Worm (Caenorhabditis elegans): Measurements from ENCODE around the gene adr-2.

adr-2 gene

ce11 chrIII:7184022-7184421 lies 48.7 kb downstream of the adr-2 start, which contains the start of gene yju-2 (continued):
- TF ChIP-seq dpl-1 (GFP tag; optimal IDR thresholded peaks at IDR 0.05) (peak; percentile 55), daf-19 (GFP tag; conservative IDR thresholded peaks at IDR 0.05) (no peak), egl-43 (GFP tag; IDR thresholded peaks at IDR 0.05) (no peak), jun-1 (tag; optimal IDR thresholded peaks at IDR 0.05) (no peak), hlh-30 (tag; optimal IDR thresholded peaks at IDR 0.05; ENCODE audit: insufficient read depth) (peak; percentile 64), fos-1 (tag; optimal IDR thresholded peaks at IDR 0.05) (no peak), ZK546.5 (tag; optimal IDR thresholded peaks at IDR 0.05) (no peak), nhr-76 (tag; optimal IDR thresholded peaks at IDR 0.05) (no peak), nhr-10 (tag; optimal IDR thresholded peaks at IDR 0.05) (no peak), nhr-25 (tag; optimal IDR thresholded peaks at IDR 0.05; ENCODE audit: borderline replicate concordance, insufficient read depth) (no peak), dmd-6 (GFP tag; IDR thresholded peaks at IDR 0.05) (no peak), ces-1 (GFP tag; optimal IDR thresholded peaks at IDR 0.05) (no peak), zfp-2 (tag; optimal IDR thresholded peaks at IDR 0.05) (peak; percentile 36), lin-15B (tag; optimal IDR thresholded peaks at IDR 0.05) (no peak), nhr-6 (tag; optimal IDR thresholded peaks at IDR 0.05) (peak; percentile 60), Y5F2A.4 (GFP tag; optimal IDR thresholded peaks at IDR 0.05) (no peak), ZK337.2 (GFP tag; IDR thresholded peaks at IDR 0.05) (no peak), pha-4 (GFP tag; IDR thresholded peaks at IDR 0.05) (no peak), pha-4 (tag; optimal IDR thresholded peaks at IDR 0.05) (peak; percentile 3), attf-4 (tag; optimal IDR thresholded peaks at IDR 0.05) (no peak), ceh-44 (GFP tag; IDR thresholded peaks at IDR 0.05) (no peak), unc-62 (GFP tag; optimal IDR thresholded peaks at IDR 0.05 in 1 of 2) (no peak), unc-62 (tag; optimal IDR thresholded peaks at IDR 0.05) (no peak), daf-12 (tag; optimal IDR thresholded peaks at IDR 0.05) (no peak), lim-7 (GFP tag; IDR thresholded peaks at IDR 0.05) (no peak), unc-130 (GFP tag; optimal IDR thresholded peaks at IDR 0.05) (peak; percentile 8), F10B5.3 (tag; optimal IDR thresholded peaks at IDR 0.05) (no peak), arid-1 (GFP tag; conservative IDR thresholded peaks at IDR 0.05) (no peak), lin-13 (GFP tag; optimal IDR thresholded peaks at IDR 0.05) (peak; percentile 72), mxl-2 (GFP tag; conservative IDR thresholded peaks at IDR 0.05) (no peak), tag-97 (GFP tag; IDR thresholded peaks at IDR 0.05) (no peak), Y48G9A.11 (GFP tag; IDR thresholded peaks at IDR 0.05) (no peak), zip-2 (tag; optimal IDR thresholded peaks at IDR 0.05) (no peak), vab-7 (GFP tag; IDR thresholded peaks at IDR 0.05) (no peak), ceh-82 (tag; optimal IDR thresholded peaks at IDR 0.05) (no peak), T26A8.4 (GFP tag; IDR thresholded peaks at IDR 0.05) (no peak), saeg-2 (GFP tag; IDR thresholded peaks at IDR 0.05) (no peak), madf-9 (GFP tag; conservative IDR thresholded peaks at IDR 0.05) (no peak), ama-1 (optimal IDR thresholded peaks at IDR 0.05) (peak; percentile 1), dve-1 (tag; optimal IDR thresholded peaks at IDR 0.05; ENCODE audit: insufficient read depth) (peak; percentile 55), ceh-32 (tag; optimal IDR thresholded peaks at IDR 0.05; ENCODE audit: poor library complexity) (no peak), nhr-237 (tag; optimal IDR thresholded peaks at IDR 0.05) (no peak), nhr-48 (tag; optimal IDR thresholded peaks at IDR 0.05) (no peak), lin-1 (GFP tag; IDR thresholded peaks at IDR 0.05) (no peak), F49E8.2 (tag; optimal IDR thresholded peaks at IDR 0.05; ENCODE audit: borderline replicate concordance) (no peak), nhr-77 (tag; optimal IDR thresholded peaks at IDR 0.05) (peak; percentile 32), zfp-3 (GFP tag; conservative IDR thresholded peaks at IDR 0.05) (no peak), lin-38 (GFP tag; IDR thresholded peaks at IDR 0.05) (peak; percentile 86), unc-39 (tag; optimal IDR thresholded peaks at IDR 0.05) (no peak), mxl-3 (GFP tag; optimal IDR thresholded peaks at IDR 0.05) (no peak), F26F4.8 (GFP tag; conservative IDR thresholded peaks at IDR 0.05) (no peak), F37D6.2 (tag; optimal IDR thresholded peaks at IDR 0.05) (no peak), daf-8 (GFP tag; IDR thresholded peaks at IDR 0.05) (no peak)

All from whole organism, L4 larva.